Worm (Caenorhabditis elegans) whole organism, late embryonic: ENCODE data around the gene ZK666.8.
"Not testable (repeated sequence)": the region's sequence is repeated elsewhere in the genome, so short reads cannot be mapped to it uniquely, and the experiment has no call there.

Experiments
- K09A11.1 ChIP-seq: sonication (generic microtip); optimal IDR thresholded peaks from 2 replicates; lab custom pipeline; 2017; ENCODE audit warnings: antibody characterized with exemption, mild to moderate bottlenecking, missing genetic modification characterization, missing compliant biosample characterization; ENCODE audit not compliant: insufficient read depth
- ceh-18 ChIP-seq: sonication (generic microtip); optimal IDR thresholded peaks from 2 replicates; lab custom pipeline; 2016; ENCODE audit warnings: missing genetic modification characterization, missing compliant biosample characterization
- ets-4 ChIP-seq: sonication (generic microtip); optimal IDR thresholded peaks from 2 replicates; lab custom pipeline; 2016; ENCODE audit warnings: missing genetic modification characterization, missing compliant biosample characterization
- eyg-1 ChIP-seq: sonication (generic microtip); optimal IDR thresholded peaks from 2 replicates; lab custom pipeline; 2016; ENCODE audit warnings: missing genotype, missing genetic modification characterization, missing compliant biosample characterization
- gmeb-2 ChIP-seq: sonication (generic microtip); optimal IDR thresholded peaks from 2 replicates; lab custom pipeline; 2016; ENCODE audit warnings: missing genetic modification characterization, inconsistent platforms, missing compliant biosample characterization
- lin-11 ChIP-seq: fragments of 200-800 bp; sonication (Bioruptor generic); optimal IDR thresholded peaks from 2 replicates; lab custom pipeline; 2018; ENCODE audit warnings: mild to moderate bottlenecking, missing genetic modification characterization, missing compliant biosample characterization
- npax-4 ChIP-seq: sonication (generic microtip); optimal IDR thresholded peaks from 2 replicates; lab custom pipeline; 2016; ENCODE audit warnings: missing genetic modification characterization, missing compliant biosample characterization
- pax-1 ChIP-seq: fragments of 150-350 bp; optimal IDR thresholded peaks from 2 replicates; lab custom pipeline; 2014; ENCODE audit warnings: missing biosample characterization, missing genetic modification characterization
- pha-2 ChIP-seq: sonication (generic microtip); optimal IDR thresholded peaks from 2 replicates; lab custom pipeline; 2017; ENCODE audit warnings: mild to moderate bottlenecking, missing genetic modification characterization, missing compliant biosample characterization
- pha-4 ChIP-seq: fragments of 150-350 bp; optimal IDR thresholded peaks from 2 replicates; lab custom pipeline; 2018; ENCODE audit warnings: missing biosample characterization, missing genetic modification reagents, missing genetic modification characterization
- unc-42 ChIP-seq: sonication (generic microtip); optimal IDR thresholded peaks from 2 replicates; lab custom pipeline; 2016; ENCODE audit warnings: missing genotype, missing genetic modification characterization, missing compliant biosample characterization

DNA sequence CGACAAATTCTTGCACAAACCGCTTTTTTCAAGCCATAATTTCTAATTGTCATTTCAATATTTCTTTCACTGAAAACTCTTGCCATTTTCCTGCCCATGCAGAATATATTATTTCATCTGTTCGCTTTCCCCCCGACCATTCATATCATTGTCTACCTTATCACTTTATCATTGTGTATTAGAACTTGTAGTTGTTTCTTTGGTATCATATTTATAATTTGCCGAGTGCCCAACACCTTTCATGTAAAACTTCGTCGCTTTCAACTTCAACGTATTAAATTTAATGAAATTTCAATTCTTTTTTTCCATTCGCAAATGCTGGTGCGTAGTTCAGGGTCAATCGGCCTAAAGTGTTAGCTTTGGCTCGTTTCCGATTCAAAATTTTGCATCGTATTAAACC is 50.1 kb downstream of the ZK666.8 start, which contains the start of gene ZK673.1:
- not testable (repeated sequence) for TF ChIP-seq pax-1 (tag; lab: Kevin White, UChicago); eyg-1 (tag; lab: Kevin White, UChicago); ets-4; pha-4 (tag; lab: Kevin White, UChicago); unc-42; npax-4; lin-11 (tag; lab: Kevin White, UChicago); ceh-18 (tag; lab: Kevin White, UChicago); pha-2 (tag; lab: Kevin White, UChicago); K09A11.1; gmeb-2
